Worm (Caenorhabditis elegans) whole organism, dauer: ENCODE data around the gene tag-153.

Experiments
- unc-62 ChIP-seq: sonication (generic microtip); optimal IDR thresholded peaks from 2 replicates; lab custom pipeline; 2017; ENCODE audit warnings: missing biosample characterization, missing genetic modification reagents, missing genetic modification characterization

Gene tag-153

ce11 chrV:9346804-9347203 lies 23.9 kb downstream of the tag-153 start, which contains the start of the genes K07B1.7 and try-5:
Gene K07B1.7, minus strand, starts transcription at chrV:9346962.
Gene try-5, plus strand, starts transcription at chrV:9347044.
- TF ChIP-seq unc-62: no peak

ce11 chrV:9349687-9350086 lies 26.8 kb downstream of the tag-153 start, which contains the start of gene srx-47:
Gene srx-47, plus strand, starts transcription at chrV:9349987.
- no peak for TF ChIP-seq unc-62

ce11 chrV:9352947-9353346 lies 30.1 kb downstream of the tag-153 start, which contains the start of gene srx-46:
Gene srx-46, plus strand, starts transcription at chrV:9353247.
- TF ChIP-seq unc-62: no peak

ce11 chrV:9355371-9355770 lies 32.5 kb downstream of the tag-153 start, which contains the start of gene ttr-40:
Gene ttr-40, minus strand, starts transcription at chrV:9355471.
- TF ChIP-seq unc-62: no peak

ce11 chrV:9356345-9356744 lies 33.5 kb downstream of the tag-153 start, which contains the start of gene ttr-49:
Gene ttr-49, minus strand, starts transcription at chrV:9356515.
- TF ChIP-seq unc-62: no peak

- no peak for TF ChIP-seq unc-62
Measured at ce11 chrV:9359674-9360073, 36.8 kb downstream of the tag-153 start, which contains the start of gene gpa-3. Gene gpa-3, minus strand, starts transcription at chrV:9359774.

- TF ChIP-seq unc-62: no peak
Measured at ce11 chrV:9370986-9371385, 48.1 kb downstream of the tag-153 start, which contains the start of gene E02C12.6. Gene E02C12.6, minus strand, starts transcription at chrV:9371086.

- TF ChIP-seq unc-62: no peak
Measured at ce11 chrV:9373473-9373872, 50.6 kb downstream of the tag-153 start, which contains the start of gene E02C12.8. Gene E02C12.8, minus strand, starts transcription at chrV:9373613.

- no peak for TF ChIP-seq unc-62
Measured at ce11 chrV:9375378-9375777, 52.5 kb downstream of the tag-153 start, which contains the start of gene E02C12.9. Gene E02C12.9, minus strand, starts transcription at chrV:9375478.

ce11 chrV:9376417-9376816 lies 53.5 kb downstream of the tag-153 start, which contains the start of gene E02C12.19:
Gene E02C12.19, minus strand, starts transcription at chrV:9376517.
- no peak for TF ChIP-seq unc-62
